Fruit fly (Drosophila melanogaster): ENCODE data around the gene CG10749.

Gene CG10749

DNA sequence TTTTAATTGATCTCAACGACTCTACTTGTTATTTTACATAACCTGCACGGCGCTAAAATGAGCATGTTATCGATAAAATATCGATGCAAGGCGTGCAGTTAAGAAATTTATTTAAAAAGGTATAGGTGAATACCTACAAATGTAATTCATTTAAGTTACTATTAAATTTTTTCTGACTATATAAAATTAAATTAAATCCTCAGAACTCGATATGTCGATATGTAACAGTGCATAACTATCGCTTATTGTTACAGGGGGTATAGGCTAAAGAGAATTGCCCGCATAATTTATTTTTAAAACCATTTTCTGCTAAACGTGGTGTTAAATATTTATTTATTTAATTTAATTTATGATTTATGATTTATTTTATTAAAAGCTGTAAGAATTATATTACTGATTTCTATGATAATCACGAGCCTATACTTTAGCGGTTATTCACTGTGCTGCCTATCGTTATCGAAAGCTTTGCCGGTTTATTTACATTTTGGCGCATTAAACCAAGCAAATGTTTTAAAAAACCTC lies 45.6 kb downstream of the CG10749 start, which contains the start of the genes mRpL20 and Icmt (continued):
- TF ChIP-seq zfh1 (GFP tag; IDR thresholded peaks at IDR 0.05), result peak; percentile 97
- peak; percentile 78 for TF ChIP-seq odd (GFP tag; optimal IDR thresholded peaks at IDR 0.05)
- peak; percentile 80 for TF ChIP-seq CG13123 (GFP tag; optimal IDR thresholded peaks at IDR 0.05)
- peak; percentile 64 for TF ChIP-seq CG3065 (GFP tag; optimal IDR thresholded peaks at IDR 0.05)
- TF ChIP-seq CG2889 (GFP tag; IDR thresholded peaks at IDR 0.05), result peak; percentile 92
- peak; percentile 91 for TF ChIP-seq lab (GFP tag; optimal IDR thresholded peaks at IDR 0.05)
- TF ChIP-seq CG9932 (GFP tag; IDR thresholded peaks at IDR 0.05), result peak; percentile 95
- 0 out of 3 replicates have a peak, but pooled peaks have one; percentile 13 for TF ChIP-seq CG2199 (GFP tag; IDR thresholded peaks at IDR 0.05)
- TF ChIP-seq Sin3A (optimal IDR thresholded peaks at IDR 0.05), result no peak
- TF ChIP-seq dmrt99B (tag; optimal IDR thresholded peaks at IDR 0.05), result peak; percentile 95
- peak; percentile 99 for TF ChIP-seq row (GFP tag; IDR thresholded peaks at IDR 0.05)
- no peak for TF ChIP-seq HmgD (GFP tag; optimal IDR thresholded peaks at IDR 0.05)
- TF ChIP-seq kni (GFP tag; optimal IDR thresholded peaks at IDR 0.05), result no peak
- TF ChIP-seq CG17186 (GFP tag; optimal IDR thresholded peaks at IDR 0.05), result no peak
- TF ChIP-seq CG7928 (GFP tag; optimal IDR thresholded peaks at IDR 0.05), result peak; percentile 57
- peak; percentile 89 for TF ChIP-seq CG4404 (GFP tag; IDR thresholded peaks at IDR 0.05)
- peak; percentile 91 for TF ChIP-seq CG17385 (GFP tag; optimal IDR thresholded peaks at IDR 0.05)
- peak; percentile 93 for TF ChIP-seq B-H2 (GFP tag; optimal IDR thresholded peaks at IDR 0.05)
- peak; percentile 88 for TF ChIP-seq chm (GFP tag; IDR thresholded peaks at IDR 0.05)
- peak; percentile 36 for TF ChIP-seq CG1647 (GFP tag; optimal IDR thresholded peaks at IDR 0.05)

DNA sequence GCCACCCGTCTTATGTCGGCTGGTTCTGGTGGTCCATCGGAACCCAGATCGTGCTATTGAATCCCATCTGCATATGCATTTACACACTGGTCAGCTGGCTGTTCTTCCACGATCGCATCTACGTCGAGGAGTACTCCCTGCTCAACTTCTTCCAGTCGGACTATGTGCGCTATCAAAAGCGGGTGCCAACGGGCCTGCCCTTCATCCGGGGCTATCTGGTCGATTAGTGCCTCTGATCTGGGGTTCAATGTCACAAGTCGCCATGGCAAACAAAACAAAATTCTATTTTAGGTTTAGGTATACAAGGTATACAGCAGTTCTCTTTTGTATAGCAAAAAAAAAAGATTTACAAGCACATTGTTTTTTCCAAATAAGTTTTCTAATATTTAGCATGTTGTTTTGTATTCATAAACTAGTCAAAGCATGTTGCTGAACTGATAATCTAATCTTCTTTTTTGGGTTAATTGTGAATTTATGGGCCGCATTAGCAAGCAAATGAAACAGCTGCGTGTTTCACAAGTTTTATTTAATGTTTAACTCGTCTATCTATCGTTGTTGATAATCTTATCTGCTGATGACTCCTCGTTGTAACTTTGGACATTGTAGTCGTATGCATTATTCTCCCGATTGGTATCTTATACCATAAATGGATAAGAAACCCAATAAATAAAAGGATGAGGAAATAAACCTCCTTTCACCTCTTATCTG lies 47.1 kb downstream of the CG10749 start:
- no peak for TF ChIP-seq h (optimal IDR thresholded peaks at IDR 0.05)
- no peak for TF ChIP-seq CG13894 (tag; optimal IDR thresholded peaks at IDR 0.05)
- peak; percentile 25 for TF ChIP-seq mirr (GFP tag; optimal IDR thresholded peaks at IDR 0.05)
- TF ChIP-seq so (GFP tag; IDR thresholded peaks at IDR 0.05), result no peak
- no peak for TF ChIP-seq ATbp (GFP tag; optimal IDR thresholded peaks at IDR 0.05)
- no peak for TF ChIP-seq CG9932 (GFP tag; IDR thresholded peaks at IDR 0.05)
- 0 out of 4 replicates have a peak, but pooled peaks have one; percentile 71 for TF ChIP-seq chinmo (GFP tag; IDR thresholded peaks at IDR 0.05; ENCODE audit: partially characterized antibody)
- no peak for TF ChIP-seq bbx (GFP tag; IDR thresholded peaks at IDR 0.05; ENCODE audit: partially characterized antibody)
- TF ChIP-seq CG15514 (GFP tag; optimal IDR thresholded peaks at IDR 0.05), result no peak
- no peak for TF ChIP-seq Ada2b (GFP tag; IDR thresholded peaks at IDR 0.05)
- TF ChIP-seq eve (GFP tag; optimal IDR thresholded peaks at IDR 0.05), result peak in 1 of 2 experiments; percentile 78
- TF ChIP-seq sug (tag; optimal IDR thresholded peaks at IDR 0.05), result peak; percentile 44
- TF ChIP-seq row (GFP tag; IDR thresholded peaks at IDR 0.05), result no peak
- TF ChIP-seq exex (tag; optimal IDR thresholded peaks at IDR 0.05), result peak; percentile 74
- TF ChIP-seq CG6854 (GFP tag; optimal IDR thresholded peaks at IDR 0.05), result no peak
- TF ChIP-seq Dad (GFP tag; optimal IDR thresholded peaks at IDR 0.05), result no peak
- TF ChIP-seq CG12299 (tag; optimal IDR thresholded peaks at IDR 0.05), result no peak
- peak; percentile 88 for TF ChIP-seq CG34376 (GFP tag; optimal IDR thresholded peaks at IDR 0.05)
- TF ChIP-seq ac (GFP tag; optimal IDR thresholded peaks at IDR 0.05), result no peak
- 0 out of 3 replicates have a peak, but pooled peaks have one; percentile 10 for TF ChIP-seq zfh1 (GFP tag; IDR thresholded peaks at IDR 0.05)
- TF ChIP-seq ftz-f1 (GFP tag; optimal IDR thresholded peaks at IDR 0.05), result peak; percentile 64
- TF ChIP-seq CG12104 (GFP tag; optimal IDR thresholded peaks at IDR 0.05), result no peak
- no peak for TF ChIP-seq CG13287 (GFP tag; IDR thresholded peaks at IDR 0.05; ENCODE audit: partially characterized antibody)
- no peak for TF ChIP-seq Doc2 (GFP tag; IDR thresholded peaks at IDR 0.05)
- peak; percentile 40 for TF ChIP-seq abd-A (tag; optimal IDR thresholded peaks at IDR 0.05)
- TF ChIP-seq CG10565 (GFP tag; optimal IDR thresholded peaks at IDR 0.05), result no peak
- no peak for TF ChIP-seq CG6654 (GFP tag; optimal IDR thresholded peaks at IDR 0.05)
- no peak for TF ChIP-seq luna (GFP tag; optimal IDR thresholded peaks at IDR 0.05)
